Fruit fly (Drosophila melanogaster) whole organism, embryonic: ENCODE results near the gene LanB2.
A peak's percentile ranks its signal among the peaks of the same experiment; 100 is the strongest.

Experiments
- B-H1 ChIP-seq: fragments of 200-800 bp; sonication (Bioruptor generic); IDR thresholded peaks from 3 replicates; pipeline ENCODE4 v1.3.6; 2022; ENCODE audit warnings: missing biosample characterization, missing genetic modification characterization
- Blimp-1 ChIP-seq: fragments of 200-800 bp; sonication (Bioruptor generic); optimal IDR thresholded peaks from 3 replicates; lab custom pipeline; 2018; ENCODE audit warnings: missing biosample characterization, missing genetic modification characterization, mild to moderate bottlenecking, moderate library complexity, missing genetic modification reagents
- CG11247 ChIP-seq: fragments of 200-800 bp; sonication (Bioruptor generic); IDR thresholded peaks from 2 replicates; pipeline ENCODE4 v1.3.6; 2022; ENCODE audit warnings: missing biosample characterization, missing genetic modification characterization
- CG12659 ChIP-seq: fragments of 200-800 bp; sonication (Bioruptor generic); optimal IDR thresholded peaks from 3 replicates; lab custom pipeline; 2017; ENCODE audit warnings: mild to moderate bottlenecking, missing biosample characterization, missing genetic modification reagents, missing genetic modification characterization
- CG14860 ChIP-seq: fragments of 200-800 bp; sonication (Bioruptor generic); IDR thresholded peaks from 3 replicates; pipeline ENCODE4 v1.3.6; 2022; ENCODE audit warnings: missing biosample characterization, missing genetic modification characterization; ENCODE audit not compliant: partially characterized antibody
- CG14965 ChIP-seq: fragments of 200-800 bp; sonication (Bioruptor generic); optimal IDR thresholded peaks from 2 replicates; lab custom pipeline; 2016; ENCODE audit warnings: missing biosample characterization, missing genetic modification characterization, borderline replicate concordance
- CG16779 ChIP-seq: fragments of 200-800 bp; sonication (Bioruptor generic); IDR thresholded peaks from 2 replicates; pipeline ENCODE4 v1.3.6; 2022; ENCODE audit warnings: missing biosample characterization, missing genetic modification characterization
- CG16863 ChIP-seq: fragments of 200-800 bp; sonication (Bioruptor generic); optimal IDR thresholded peaks from 3 replicates; lab custom pipeline; 2016; ENCODE audit warnings: missing biosample characterization, missing genetic modification characterization
- CG1832 ChIP-seq: fragments of 200-800 bp; sonication (Bioruptor generic); optimal IDR thresholded peaks from 2 replicates; lab custom pipeline; 2017; ENCODE audit warnings: missing biosample characterization, mild to moderate bottlenecking, missing genetic modification characterization, inconsistent platforms
- CG31224 ChIP-seq: fragments of 200-800 bp; sonication (Bioruptor generic); IDR thresholded peaks from 2 replicates; pipeline ENCODE4 v1.3.6; 2022; ENCODE audit warnings: missing biosample characterization, missing genetic modification characterization
- CG3726 ChIP-seq: fragments of 200-800 bp; sonication (Bioruptor generic); IDR thresholded peaks from 3 replicates; pipeline ENCODE4, ENCODE4 v1.3.6; 2022; ENCODE audit warnings: missing biosample characterization, missing genetic modification characterization
- CG6683 ChIP-seq: fragments of 200-800 bp; sonication (Bioruptor generic); optimal IDR thresholded peaks from 2 replicates; lab custom pipeline; 2017; ENCODE audit warnings: missing biosample characterization, mild to moderate bottlenecking, missing genetic modification characterization, missing genetic modification reagents
- CG6791 ChIP-seq: fragments of 200-800 bp; sonication (Bioruptor generic); IDR thresholded peaks from 3 replicates; pipeline ENCODE4 v1.3.6; 2022; ENCODE audit warnings: missing biosample characterization, missing genetic modification characterization; ENCODE audit not compliant: partially characterized antibody
- CG8290 ChIP-seq, 3 experiments: fragments of 200-800 bp; sonication (Bioruptor generic); optimal IDR thresholded peaks; 2 replicates each; lab custom pipeline; 2016 to 2019; ENCODE audit warnings: missing biosample characterization in 3 of 3, missing genetic modification characterization in 3 of 3, mild to moderate bottlenecking in 2 of 3, moderate library complexity in 1 of 3
- CG8765 ChIP-seq: fragments of 200-800 bp; sonication (Bioruptor generic); IDR thresholded peaks from 2 replicates; pipeline ENCODE4 v1.3.6; 2022; ENCODE audit warnings: missing biosample characterization, missing genetic modification characterization
- CTCF ChIP-seq: fragments of 200-800 bp; sonication (Bioruptor generic); optimal IDR thresholded peaks from 2 replicates; lab custom pipeline; 2017; ENCODE audit warnings: missing biosample characterization, mild to moderate bottlenecking, missing genetic modification characterization, moderate library complexity
- Dek ChIP-seq: fragments of 200-800 bp; sonication (Bioruptor generic); optimal IDR thresholded peaks from 3 replicates; lab custom pipeline; 2019; ENCODE audit warnings: missing biosample characterization, mild to moderate bottlenecking, missing genetic modification characterization, moderate library complexity
- Drgx ChIP-seq: fragments of 200-800 bp; sonication (Bioruptor generic); IDR thresholded peaks from 2 replicates; pipeline ENCODE4 v1.3.6; 2022; ENCODE audit warnings: missing biosample characterization, missing genetic modification characterization
- Ets65A ChIP-seq: fragments of 200-800 bp; sonication (Bioruptor generic); peaks from one replicate; lab custom pipeline; 2016; ENCODE audit warnings: missing biosample characterization, missing genetic modification characterization
- HHEX ChIP-seq: fragments of 200-800 bp; sonication (Bioruptor generic); optimal IDR thresholded peaks from 3 replicates; lab custom pipeline; 2017; ENCODE audit warnings: missing biosample characterization, mild to moderate bottlenecking, missing genetic modification characterization, missing genetic modification reagents
- Hmr ChIP-seq: fragments of 200-800 bp; sonication (Bioruptor generic); optimal IDR thresholded peaks from 3 replicates; lab custom pipeline; 2017; ENCODE audit warnings: mild to moderate bottlenecking, missing biosample characterization, missing genetic modification reagents, missing genetic modification characterization
- Hr78 ChIP-seq, 2 experiments: fragments of 200-800 bp in 1 of 2; fragments of >200 bp in 1 of 2; sonication (Bioruptor generic) in 1 of 2; optimal IDR thresholded peaks; 2 replicates each; lab custom pipeline; 2017 to 2019; ENCODE audit warnings: missing biosample characterization in 2 of 2, missing genetic modification characterization in 2 of 2, mild to moderate bottlenecking in 1 of 2, moderate library complexity in 1 of 2
- Kr ChIP-seq: fragments of 200-800 bp; sonication (Bioruptor generic); optimal IDR thresholded peaks from 2 replicates; lab custom pipeline; 2017; ENCODE audit warnings: missing biosample characterization, mild to moderate bottlenecking, missing genetic modification characterization
- Med ChIP-seq: fragments of 200-800 bp; sonication (Bioruptor generic); peaks from one replicate; lab custom pipeline; 2016; ENCODE audit warnings: missing biosample characterization, missing genetic modification characterization, mild to moderate bottlenecking, inconsistent platforms, moderate library complexity
- NC2α ChIP-seq: fragments of 200-800 bp; sonication (Bioruptor generic); optimal IDR thresholded peaks from 2 replicates; lab custom pipeline; 2016; ENCODE audit warnings: missing biosample characterization, missing genetic modification characterization
- Pdp1 ChIP-seq, 2 experiments: fragments of 200-800 bp; sonication (Bioruptor generic); optimal IDR thresholded peaks; 3 replicates each; lab custom pipeline; 2016; ENCODE audit warnings: missing biosample characterization in 2 of 2, missing genetic modification characterization in 2 of 2, mild to moderate bottlenecking in 1 of 2, moderate library complexity in 1 of 2
- Ssrp ChIP-seq: fragments of 200-800 bp; sonication (Bioruptor generic); optimal IDR thresholded peaks from 2 replicates; lab custom pipeline; 2018; ENCODE audit warnings: missing biosample characterization, mild to moderate bottlenecking, missing genetic modification characterization, moderate library complexity
- Taf1 ChIP-seq: fragments of 200-800 bp; sonication (Bioruptor generic); IDR thresholded peaks from 2 replicates; pipeline ENCODE4 v1.3.6; 2022; ENCODE audit warnings: missing biosample characterization, missing genetic modification characterization
- Trl ChIP-seq, 3 experiments: fragments of >200 bp in 2 of 3; fragments of 200-800 bp in 1 of 3; sonication (Bioruptor generic) in 1 of 3; optimal IDR thresholded peaks; 2 replicates in 1 of 3; 3 replicates in 2 of 3; lab custom pipeline; 2016 to 2017; ENCODE audit warnings: missing biosample characterization in 1 of 3, missing genetic modification characterization in 1 of 3
- al ChIP-seq: fragments of 200-800 bp; sonication (Bioruptor generic); IDR thresholded peaks from 2 replicates; pipeline ENCODE4 v1.3.6; 2022; ENCODE audit warnings: missing biosample characterization, missing genetic modification characterization
- aop ChIP-seq: fragments of 200-800 bp; sonication (Bioruptor generic); IDR thresholded peaks from 2 replicates; pipeline ENCODE4 v1.3.6; 2022; ENCODE audit warnings: missing biosample characterization, missing genetic modification characterization
- cas ChIP-seq: fragments of 200-800 bp; sonication (Bioruptor generic); IDR thresholded peaks from 2 replicates; pipeline ENCODE4 v1.3.6; 2022; ENCODE audit warnings: missing biosample characterization, missing genetic modification characterization
- caup ChIP-seq: fragments of 200-800 bp; sonication (Bioruptor generic); optimal IDR thresholded peaks from 3 replicates; lab custom pipeline; 2017; ENCODE audit warnings: missing biosample characterization, mild to moderate bottlenecking, missing genetic modification characterization, moderate library complexity; ENCODE audit not compliant: severe bottlenecking
- cg ChIP-seq: fragments of 200-800 bp; sonication (Bioruptor generic); optimal IDR thresholded peaks from 3 replicates; lab custom pipeline; 2019; ENCODE audit warnings: missing biosample characterization, mild to moderate bottlenecking, missing genetic modification characterization, moderate library complexity
- chinmo ChIP-seq: fragments of 200-800 bp; sonication (Bioruptor generic); IDR thresholded peaks from 4 replicates; pipeline ENCODE4 v1.3.6; 2022; ENCODE audit warnings: missing biosample characterization, missing genetic modification characterization; ENCODE audit not compliant: partially characterized antibody
- chm ChIP-seq: fragments of 200-800 bp; sonication (Bioruptor generic); IDR thresholded peaks from 2 replicates; pipeline ENCODE4 v1.3.6; 2022; ENCODE audit warnings: missing biosample characterization, missing genetic modification characterization
- jing ChIP-seq: fragments of 200-800 bp; sonication (Bioruptor generic); optimal IDR thresholded peaks from 2 replicates; lab custom pipeline; 2018; ENCODE audit warnings: missing biosample characterization, mild to moderate bottlenecking, missing genetic modification characterization
- pnt ChIP-seq: fragments of 200-800 bp; sonication (Bioruptor generic); optimal IDR thresholded peaks from 3 replicates; lab custom pipeline; 2016; ENCODE audit warnings: missing biosample characterization, missing genetic modification characterization
- sd ChIP-seq: fragments of 200-800 bp; sonication (Bioruptor generic); optimal IDR thresholded peaks from 3 replicates; lab custom pipeline; 2018; ENCODE audit warnings: missing biosample characterization, mild to moderate bottlenecking, missing genetic modification characterization, moderate library complexity
- sna ChIP-seq: fragments of 200-800 bp; sonication (Bioruptor generic); IDR thresholded peaks from 2 replicates; pipeline ENCODE4 v1.3.6; 2022; ENCODE audit warnings: missing biosample characterization, missing genetic modification characterization; ENCODE audit not compliant: partially characterized antibody
- sqz ChIP-seq: fragments of 200-800 bp; sonication (Bioruptor generic); optimal IDR thresholded peaks from 3 replicates; lab custom pipeline; 2018; ENCODE audit warnings: missing biosample characterization, mild to moderate bottlenecking, missing genetic modification characterization
- sr ChIP-seq: fragments of 200-800 bp; sonication (Bioruptor generic); IDR thresholded peaks from 3 replicates; pipeline ENCODE4 v1.3.6; 2022; ENCODE audit warnings: missing biosample characterization, missing genetic modification characterization

LanB2 gene

dm6 chr3L:9569194-9569593 lies 45.5 kb upstream of the LanB2 start:
- TF ChIP-seq sd (tag; lab: Kevin White, UChicago): peak; percentile 41
- TF ChIP-seq Blimp-1: peak; percentile 94
- TF ChIP-seq CG16863 (GFP tag; lab: Kevin White, UChicago): no peak
- no peak for TF ChIP-seq CG14965 (GFP tag; lab: Kevin White, UChicago)
- peak in 1 of 2 experiments; percentile 30 for TF ChIP-seq Hr78 (GFP tag; optimal IDR thresholded peaks at IDR 0.05; lab: Kevin White, UChicago)
- peak; percentile 15 for TF ChIP-seq sqz (GFP tag; lab: Kevin White, UChicago)

- TF ChIP-seq Drgx (GFP tag; lab: Robert Waterston, UW) (0 out of 2 replicates have a peak, but pooled peaks have one; percentile 40), CG3726 (no peak), Ets65A (GFP tag; lab: Kevin White, UChicago) (peak; percentile 41)
Observed at dm6 chr3L:9569849-9570248, 44.9 kb upstream of the LanB2 start.

- TF ChIP-seq CG6791 (GFP tag; lab: Robert Waterston, UW) (no peak), aop (GFP tag; lab: Robert Waterston, UW) (no peak), CG14860 (GFP tag; lab: Robert Waterston, UW) (no peak), chm (GFP tag; lab: Robert Waterston, UW) (no peak), Pdp1 (GFP tag; optimal IDR thresholded peaks at IDR 0.05; lab: Kevin White, UChicago) (peak in 1 of 2 experiments; percentile 16), caup (GFP tag; lab: Kevin White, UChicago) (no peak), CG11247 (GFP tag; lab: Robert Waterston, UW) (no peak), CG6683 (no peak), CG8765 (GFP tag; lab: Robert Waterston, UW) (no peak), CG1832 (GFP tag; lab: Kevin White, UChicago) (no peak), CG16779 (GFP tag; lab: Robert Waterston, UW) (no peak), cg (GFP tag; lab: Kevin White, UChicago) (peak; percentile 52), CG12659 (GFP tag; lab: Kevin White, UChicago) (no peak), CG31224 (GFP tag; lab: Robert Waterston, UW) (no peak), Trl (optimal IDR thresholded peaks at IDR 0.05; lab: Kevin White, UChicago) (peak in 1 of 2 experiments; percentile 34), Trl (GFP tag; optimal IDR thresholded peaks at IDR 0.05; lab: Kevin White, UChicago) (no peak), NC2α (GFP tag; lab: Kevin White, UChicago) (no peak), CG8290 (GFP tag; optimal IDR thresholded peaks at IDR 0.05; lab: Kevin White, UChicago) (no peak), CG8290 (tag; optimal IDR thresholded peaks at IDR 0.05; lab: Kevin White, UChicago) (peak in 1 of 2 experiments; percentile 14), chinmo (0 out of 4 replicates have a peak, but pooled peaks have one; percentile 45), sna (GFP tag; lab: Robert Waterston, UW) (no peak), jing (GFP tag; lab: Kevin White, UChicago) (no peak), B-H1 (GFP tag; lab: Robert Waterston, UW) (no peak), Dek (tag; lab: Kevin White, UChicago) (no peak), sr (GFP tag; lab: Robert Waterston, UW) (no peak), Kr (GFP tag; lab: Kevin White, UChicago) (no peak), Hmr (GFP tag; lab: Kevin White, UChicago) (no peak), cas (GFP tag; lab: Robert Waterston, UW) (no peak), Taf1 (GFP tag; lab: Robert Waterston, UW) (no peak), HHEX (GFP tag; lab: Kevin White, UChicago) (no peak), Ssrp (no peak), CTCF (GFP tag; lab: Kevin White, UChicago) (peak; percentile 35), al (GFP tag; lab: Robert Waterston, UW) (no peak), Med (GFP tag; lab: Kevin White, UChicago) (peak; percentile 31), pnt (no peak), CG14965 (GFP tag; lab: Kevin White, UChicago) (no peak), sd (tag; lab: Kevin White, UChicago) (peak; percentile 69), Hr78 (GFP tag; optimal IDR thresholded peaks at IDR 0.05; lab: Kevin White, UChicago) (no peak)
- TF ChIP-seq, all 482 proteins: peak for 8
Observed at dm6 chr3L:9571629-9572028, 43.1 kb upstream of the LanB2 start.
